Worm (Caenorhabditis elegans): ENCODE results near the gene ife-1.

Gene ife-1

DNA sequence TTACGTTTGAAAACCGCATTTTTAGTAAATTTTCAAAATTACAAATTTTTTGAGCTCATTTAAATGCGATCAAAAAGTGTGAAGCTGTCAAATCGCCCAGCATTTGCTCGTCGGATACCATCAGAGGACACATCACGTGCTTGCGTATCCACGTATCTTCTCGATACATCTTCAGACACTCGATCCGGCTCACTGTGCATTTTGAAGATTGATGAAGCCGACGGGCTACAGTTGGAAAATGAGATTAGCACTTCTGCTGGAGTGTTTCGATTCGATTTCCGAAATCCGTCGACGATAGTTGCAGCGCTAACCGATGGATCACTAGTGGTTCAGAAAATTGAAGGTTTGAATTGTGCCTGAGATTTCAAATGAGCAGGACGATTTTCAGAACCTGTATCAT, 28.1 kb upstream of the ife-1 start, which contains the start of gene dph-7:
Gene dph-7 (plus strand): TSS at position 53 of the 400 bp plus-strand sequence.
- TF ChIP-seq B0035.1 (tag; optimal IDR thresholded peaks at IDR 0.05) (no peak), efl-1 (GFP tag; optimal IDR thresholded peaks at IDR 0.05) (no peak), nfya-2 (GFP tag; IDR thresholded peaks at IDR 0.05) (no peak), nhr-179 (tag; optimal IDR thresholded peaks at IDR 0.05) (no peak), ztf-26 (tag; optimal IDR thresholded peaks at IDR 0.05) (no peak), dpl-1 (GFP tag; optimal IDR thresholded peaks at IDR 0.05) (no peak), xnd-1 (tag; optimal IDR thresholded peaks at IDR 0.05) (no peak), lin-40 (tag; optimal IDR thresholded peaks at IDR 0.05) (no peak), ztf-28 (GFP tag; IDR thresholded peaks at IDR 0.05) (no peak), B0019.2 (GFP tag; conservative IDR thresholded peaks at IDR 0.05) (no peak), die-1 (tag; optimal IDR thresholded peaks at IDR 0.05) (no peak), lsy-27 (tag; optimal IDR thresholded peaks at IDR 0.05; ENCODE audit: borderline replicate concordance, insufficient read depth) (no peak), sea-2 (GFP tag; IDR thresholded peaks at IDR 0.05) (no peak), ztf-6 (GFP tag; IDR thresholded peaks at IDR 0.05) (no peak), F57A8.1 (GFP tag; optimal IDR thresholded peaks at IDR 0.05) (no peak), nfyb-1 (GFP tag; IDR thresholded peaks at IDR 0.05) (no peak)

DNA sequence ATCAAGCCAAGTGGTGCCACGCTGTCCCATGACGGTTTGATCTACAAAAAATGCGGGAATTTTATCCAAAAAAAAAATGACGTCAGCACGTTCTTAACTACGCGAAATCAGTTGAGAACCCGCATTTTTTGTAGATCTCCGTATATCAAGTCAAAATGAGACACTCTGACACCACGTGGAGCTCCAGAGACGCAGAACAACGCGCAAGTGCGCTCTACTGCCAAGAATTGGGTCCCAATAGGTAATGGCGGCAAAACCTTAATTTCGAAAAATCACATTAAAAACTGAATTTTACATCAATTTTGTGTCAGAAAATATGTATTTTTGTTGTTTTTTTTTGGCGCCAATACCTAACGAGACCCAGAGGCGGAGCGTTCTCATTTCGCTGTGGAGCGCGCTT, 26.3 kb upstream of the ife-1 start:
- TF ChIP-seq F10E7.11 (tag; optimal IDR thresholded peaks at IDR 0.05), result no peak
- TF ChIP-seq ceh-58 (GFP tag; IDR thresholded peaks at IDR 0.05), result no peak
- TF ChIP-seq ceh-27 (GFP tag; optimal IDR thresholded peaks at IDR 0.05), result no peak
- no peak for TF ChIP-seq F39B2.1 (GFP tag; IDR thresholded peaks at IDR 0.05)
- no peak for TF ChIP-seq B0019.2 (GFP tag; conservative IDR thresholded peaks at IDR 0.05)
- TF ChIP-seq hrde-1 (tag; optimal IDR thresholded peaks at IDR 0.05; ENCODE audit: borderline replicate concordance), result no peak
- no peak for TF ChIP-seq nfya-2 (GFP tag; IDR thresholded peaks at IDR 0.05)
- no peak for TF ChIP-seq bed-1 (GFP tag; IDR thresholded peaks at IDR 0.05)

DNA sequence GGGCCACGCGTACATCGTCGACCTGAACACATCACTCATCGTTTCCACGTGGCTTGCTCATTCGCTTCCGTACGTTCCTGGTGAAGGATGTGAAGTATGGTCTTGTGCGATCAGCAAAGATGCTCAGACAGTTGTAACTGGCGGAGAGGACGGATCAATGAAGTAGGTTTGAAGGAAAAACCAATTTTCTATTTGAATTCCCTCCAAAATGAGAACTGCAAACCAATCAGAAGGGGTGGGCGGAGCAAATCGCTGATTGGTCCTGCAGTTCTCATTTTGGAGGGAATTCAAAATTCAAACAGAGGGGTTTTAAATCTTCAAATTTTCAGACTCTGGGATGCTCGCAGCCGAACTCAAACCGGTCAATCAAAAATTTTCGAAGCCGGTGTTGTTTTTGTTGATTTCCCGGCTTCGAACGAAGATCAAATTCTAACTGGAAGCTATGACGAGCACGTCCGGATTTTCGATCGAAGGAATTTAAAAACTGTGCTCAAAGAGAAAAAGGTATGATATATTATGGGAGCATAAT, 25.8 kb upstream of the ife-1 start:
- no peak for TF ChIP-seq atf-7 (tag; optimal IDR thresholded peaks at IDR 0.05)

DNA sequence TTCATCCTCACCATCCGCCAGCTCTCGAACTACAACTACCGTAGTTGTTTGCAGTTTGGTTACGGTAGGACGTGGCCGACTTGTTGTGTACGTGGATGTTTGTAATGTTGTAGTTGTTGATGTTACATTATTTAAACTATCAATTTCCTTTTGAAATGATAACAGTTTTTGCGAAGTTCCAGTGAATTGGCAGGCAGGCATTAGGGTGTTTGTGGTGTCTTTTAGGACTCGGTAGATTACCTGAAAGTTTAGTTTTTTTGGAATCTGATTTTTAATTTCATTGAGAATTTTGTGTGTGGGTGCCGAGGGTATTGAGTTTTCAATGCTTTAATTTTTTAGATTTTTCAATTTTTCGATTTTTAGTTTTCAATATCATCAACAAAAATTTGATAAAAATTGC, 20.6 kb upstream of the ife-1 start, which contains the start of gene F53A2.11:
Gene F53A2.11 (minus strand): TSS at position 101 of the 400 bp plus-strand sequence.
- no peak for TF ChIP-seq C06A6.2 (GFP tag; conservative IDR thresholded peaks at IDR 0.05)
- TF ChIP-seq unc-62 (GFP tag; optimal IDR thresholded peaks at IDR 0.05), result no peak

DNA sequence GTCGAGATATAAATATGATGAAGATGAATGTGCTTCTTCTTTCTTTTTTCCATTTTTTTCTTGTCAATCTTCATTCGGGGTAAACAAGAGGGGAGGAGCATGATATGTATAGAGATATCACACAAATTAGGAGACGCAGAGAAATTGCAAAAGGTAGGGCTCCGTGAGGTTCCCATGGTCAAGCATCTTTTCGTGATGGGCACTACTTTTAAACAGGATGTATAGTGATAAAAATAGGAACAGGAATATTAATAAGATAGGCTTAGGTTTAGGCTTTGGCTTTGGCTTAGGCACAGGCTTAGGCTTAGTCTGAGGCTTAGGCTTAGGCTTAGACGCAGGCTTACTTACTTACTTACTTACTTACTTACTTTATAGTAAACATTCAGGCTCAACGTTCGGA, 18.5 kb upstream of the ife-1 start, which contains the start of gene F53A2.1:
Gene F53A2.1 (minus strand): TSS at position 101 of the 400 bp plus-strand sequence.
- TF ChIP-seq tbp1 (GFP tag; optimal IDR thresholded peaks at IDR 0.05), result no peak

DNA sequence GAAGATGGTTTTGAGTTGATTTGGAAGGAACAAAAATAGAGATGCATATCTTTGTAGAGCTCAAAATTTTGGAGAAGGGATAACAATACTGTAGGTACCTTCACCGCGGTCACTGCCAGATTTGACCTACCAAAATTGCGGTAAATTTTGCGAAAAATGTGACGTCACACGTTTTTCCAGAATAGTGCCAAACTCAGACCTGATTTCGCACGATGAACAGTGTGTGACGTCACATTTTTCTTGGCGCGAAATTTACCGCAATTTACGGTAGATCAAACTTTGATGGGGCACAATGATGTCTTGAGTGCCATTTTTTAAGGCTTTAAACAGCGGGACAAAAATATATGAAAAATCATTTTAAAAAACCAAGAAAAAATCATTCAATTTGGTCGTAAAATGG, 14.3 kb upstream of the ife-1 start:
- TF ChIP-seq snpc-1.1 (tag; optimal IDR thresholded peaks at IDR 0.05; ENCODE audit: insufficient read depth) (no peak), gei-17 (GFP tag; optimal IDR thresholded peaks at IDR 0.05) (no peak), F37B4.10 (GFP tag; IDR thresholded peaks at IDR 0.05) (no peak), lsl-1 (GFP tag; optimal IDR thresholded peaks at IDR 0.05) (no peak), ama-1 (optimal IDR thresholded peaks at IDR 0.05) (no peak), ama-1 (GFP tag; optimal IDR thresholded peaks at IDR 0.05) (no peak), ekl-4 (GFP tag; IDR thresholded peaks at IDR 0.05) (no peak), aptf-3 (GFP tag; IDR thresholded peaks at IDR 0.05) (no peak), Y53F4B.3 (GFP tag; IDR thresholded peaks at IDR 0.05) (no peak), tbp1 (GFP tag; optimal IDR thresholded peaks at IDR 0.05) (no peak), let-607 (tag; optimal IDR thresholded peaks at IDR 0.05) (no peak), F49E8.2 (tag; optimal IDR thresholded peaks at IDR 0.05; ENCODE audit: insufficient read depth) (no peak), T26A5.8 (tag; optimal IDR thresholded peaks at IDR 0.05) (no peak), efl-1 (GFP tag; optimal IDR thresholded peaks at IDR 0.05) (no peak), snpc-1.3 (tag; optimal IDR thresholded peaks at IDR 0.05; ENCODE audit: insufficient read depth) (no peak), pbrm-1 (GFP tag; IDR thresholded peaks at IDR 0.05) (no peak)
